Worm (Caenorhabditis elegans): ENCODE data around the gene nhr-66.

ce11 chrIV:8252856-8253255 lies 16.5 kb upstream of the nhr-66 start:
- TF ChIP-seq ceh-14 (tag; optimal IDR thresholded peaks at IDR 0.05) (peak; percentile 89), ceh-22 (tag; optimal IDR thresholded peaks at IDR 0.05) (peak; percentile 33), pros-1 (tag; optimal IDR thresholded peaks at IDR 0.05) (peak; percentile 56), elt-2 (tag; optimal IDR thresholded peaks at IDR 0.05) (peak; percentile 98), C08G9.2 (tag; optimal IDR thresholded peaks at IDR 0.05) (peak; percentile 82), pha-2 (tag; optimal IDR thresholded peaks at IDR 0.05) (peak; percentile 95), nfya-1 (tag; optimal IDR thresholded peaks at IDR 0.05) (peak; percentile 78), sox-2 (GFP tag; IDR thresholded peaks at IDR 0.05) (peak; percentile 88), fkh-10 (GFP tag; optimal IDR thresholded peaks at IDR 0.05) (peak; percentile 47), ref-2 (tag; optimal IDR thresholded peaks at IDR 0.05) (peak; percentile 94), dve-1 (tag; optimal IDR thresholded peaks at IDR 0.05) (peak; percentile 84), unc-42 (tag; optimal IDR thresholded peaks at IDR 0.05) (peak; percentile 43), pqm-1 (tag; optimal IDR thresholded peaks at IDR 0.05) (peak; percentile 82)

All from whole organism, late embryonic.